Fruit fly (Drosophila melanogaster): ENCODE data around the gene CG3225.
A peak's percentile ranks its signal among the peaks of the same experiment; 100 is the strongest.

CG3225 gene

DNA sequence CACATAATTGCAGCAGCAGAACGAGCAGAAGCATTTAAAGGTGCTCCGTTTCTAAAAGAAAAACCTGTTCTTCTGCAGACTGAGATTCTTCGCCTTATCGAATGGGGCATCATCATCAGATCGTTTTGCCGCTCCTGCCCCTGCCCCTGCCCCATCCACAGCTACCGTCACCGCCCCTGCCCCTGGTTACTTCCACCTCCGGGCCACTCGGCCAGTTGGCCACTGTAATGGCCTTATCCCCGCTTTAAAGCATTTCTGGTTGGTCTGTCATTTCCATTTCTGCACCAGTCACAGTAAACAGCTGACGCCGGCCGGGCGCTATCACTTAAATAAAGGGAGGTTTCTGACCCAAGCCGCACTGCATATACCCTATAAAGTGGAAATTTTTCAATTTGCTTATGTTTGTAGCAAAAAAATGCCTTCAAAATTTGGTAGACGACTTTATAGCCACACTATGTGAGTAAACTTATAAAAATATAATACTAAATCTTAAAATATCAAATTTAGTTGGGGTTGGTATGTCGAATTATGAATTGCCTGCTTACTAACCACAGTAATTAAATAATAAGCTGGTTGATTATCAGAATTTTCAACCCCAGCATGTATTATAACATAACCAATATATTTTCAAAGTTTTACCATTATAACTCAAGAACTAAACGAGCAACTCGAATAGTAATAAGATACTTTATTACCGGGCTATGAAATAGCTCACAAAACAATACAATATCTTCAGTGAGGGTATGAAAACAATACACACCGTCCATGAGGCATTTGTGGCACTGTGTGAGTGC is 7.2 kb downstream of the CG3225 start (continued):
- TF ChIP-seq cad (GFP tag; optimal IDR thresholded peaks at IDR 0.05) (no peak), Dad (GFP tag; optimal IDR thresholded peaks at IDR 0.05) (peak; percentile 9), D19A (tag; optimal IDR thresholded peaks at IDR 0.05) (peak; percentile 100), Stat92E (GFP tag; optimal IDR thresholded peaks at IDR 0.05) (no peak), kah (GFP tag; optimal IDR thresholded peaks at IDR 0.05) (no peak), zen (tag; optimal IDR thresholded peaks at IDR 0.05) (peak; percentile 3), gcm (GFP tag; optimal IDR thresholded peaks at IDR 0.05) (no peak), Gsc (GFP tag; IDR thresholded peaks at IDR 0.05) (no peak), CG2120 (GFP tag; optimal IDR thresholded peaks at IDR 0.05) (peak; percentile 82), nom (GFP tag; optimal IDR thresholded peaks at IDR 0.05) (peak; percentile 8), croc (GFP tag; conservative IDR thresholded peaks at IDR 0.05) (0 out of 3 replicates have a peak, but pooled peaks have one; percentile 20), CG10959 (GFP tag; IDR thresholded peaks at IDR 0.05) (no peak; the same call in 1 of the 2 replicates), slp2 (GFP tag; optimal IDR thresholded peaks at IDR 0.05) (no peak), Optix (GFP tag; IDR thresholded peaks at IDR 0.05) (peak; percentile 12; the same call in 1 of the 3 replicates), CG12942 (GFP tag; optimal IDR thresholded peaks at IDR 0.05) (peak; percentile 40), CG1529 (GFP tag; optimal IDR thresholded peaks at IDR 0.05) (peak; percentile 54), corto (GFP tag; optimal IDR thresholded peaks at IDR 0.05) (no peak), CG1792 (GFP tag; optimal IDR thresholded peaks at IDR 0.05) (no peak), CG4328 (GFP tag; optimal IDR thresholded peaks at IDR 0.05) (peak; percentile 64), sisA (GFP tag; IDR thresholded peaks at IDR 0.05) (peak; percentile 52), CG4404 (GFP tag; IDR thresholded peaks at IDR 0.05) (no peak), Asciz (GFP tag; optimal IDR thresholded peaks at IDR 0.05) (peak; percentile 64), Dip2 (GFP tag; IDR thresholded peaks at IDR 0.05) (no peak), prd (optimal IDR thresholded peaks at IDR 0.05) (no peak), prd (GFP tag; IDR thresholded peaks at IDR 0.05) (no peak; the same call in 2 of the 3 replicates), NC2β (GFP tag; optimal IDR thresholded peaks at IDR 0.05) (no peak), CG15514 (GFP tag; optimal IDR thresholded peaks at IDR 0.05) (peak; percentile 21), ems (GFP tag; optimal IDR thresholded peaks at IDR 0.05) (no peak), Mes4 (GFP tag; optimal IDR thresholded peaks at IDR 0.05) (peak; percentile 9), crp (GFP tag; optimal IDR thresholded peaks at IDR 0.05) (peak; percentile 14 to 72), Antp (GFP tag; optimal IDR thresholded peaks at IDR 0.05) (no peak), dpn (GFP tag; optimal IDR thresholded peaks at IDR 0.05) (peak; percentile 42 to 54), scrt (GFP tag; optimal IDR thresholded peaks at IDR 0.05) (no peak), CG17385 (GFP tag; optimal IDR thresholded peaks at IDR 0.05) (peak; percentile 64), CG6854 (GFP tag; optimal IDR thresholded peaks at IDR 0.05) (peak; percentile 24), pb (GFP tag; optimal IDR thresholded peaks at IDR 0.05) (peak; percentile 2), dmrt99B (tag; optimal IDR thresholded peaks at IDR 0.05) (peak; percentile 72), rib (GFP tag; IDR thresholded peaks at IDR 0.05) (no peak), ac (GFP tag; optimal IDR thresholded peaks at IDR 0.05) (peak; percentile 36), Dll (GFP tag; IDR thresholded peaks at IDR 0.05; ENCODE audit: partially characterized antibody) (no peak), ERR (GFP tag; optimal IDR thresholded peaks at IDR 0.05) (no peak), gro (GFP tag; optimal IDR thresholded peaks at IDR 0.05) (no peak), HLH3B (GFP tag; IDR thresholded peaks at IDR 0.05) (no peak; the same call in 1 of the 2 replicates), da (GFP tag; optimal IDR thresholded peaks at IDR 0.05) (no peak), CG13123 (GFP tag; optimal IDR thresholded peaks at IDR 0.05) (no peak), ftz-f1 (GFP tag; optimal IDR thresholded peaks at IDR 0.05) (no peak), zen2 (GFP tag; IDR thresholded peaks at IDR 0.05; ENCODE audit: partially characterized antibody) (no peak), CG12155 (GFP tag; optimal IDR thresholded peaks at IDR 0.05) (peak; percentile 40), Dek (tag; optimal IDR thresholded peaks at IDR 0.05) (peak; percentile 61)

Data from whole organism, embryonic.